Worm (Caenorhabditis elegans) whole organism, early embryonic: ENCODE results near the gene fat-3.
"Not testable (repeated sequence)": the region's sequence is repeated elsewhere in the genome, so short reads cannot be mapped to it uniquely, and the experiment has no call there.

Experiments used
- B0310.2 ChIP-seq: sonication (generic microtip); optimal IDR thresholded peaks from 2 replicates; lab custom pipeline; 2016; ENCODE audit warnings: mild to moderate bottlenecking, missing genetic modification characterization, missing compliant biosample characterization
- F13C5.2 ChIP-seq: sonication (generic microtip); optimal IDR thresholded peaks from 2 replicates; lab custom pipeline; 2017; ENCODE audit warnings: mild to moderate bottlenecking, missing genetic modification characterization, inconsistent platforms, missing compliant biosample characterization
- aly-1 ChIP-seq: sonication (generic microtip); optimal IDR thresholded peaks from 2 replicates; lab custom pipeline; 2016; ENCODE audit warnings: missing genetic modification characterization, missing compliant biosample characterization
- ama-1 ChIP-seq: fragments of 150-350 bp; optimal IDR thresholded peaks from 2 replicates; lab custom pipeline; 2014
- ceh-13 ChIP-seq: fragments of 200-800 bp; sonication (Bioruptor generic); optimal IDR thresholded peaks from 2 replicates; lab custom pipeline; 2018; ENCODE audit warnings: mild to moderate bottlenecking, missing genetic modification characterization, missing compliant biosample characterization
- ceh-36 ChIP-seq: sonication (generic microtip); optimal IDR thresholded peaks from 2 replicates; lab custom pipeline; 2016; ENCODE audit warnings: missing genetic modification characterization, inconsistent platforms, missing compliant biosample characterization
- ets-7 ChIP-seq: sonication (generic microtip); optimal IDR thresholded peaks from 2 replicates; lab custom pipeline; 2016; ENCODE audit warnings: missing genotype, missing genetic modification characterization, missing compliant biosample characterization
- flt-1 ChIP-seq: fragments of 200-800 bp; sonication (Bioruptor generic); IDR thresholded peaks from 2 replicates; pipeline ENCODE4 v1.3.6; 2022; ENCODE audit warnings: missing genetic modification characterization, missing compliant biosample characterization
- hmbx-1 ChIP-seq: sonication (generic microtip); optimal IDR thresholded peaks from 2 replicates; lab custom pipeline; 2016; ENCODE audit warnings: mild to moderate bottlenecking, missing genetic modification characterization, missing compliant biosample characterization
- hmg-4 ChIP-seq: fragments of 200-800 bp; sonication (Bioruptor generic); optimal IDR thresholded peaks from 2 replicates; lab custom pipeline; 2018; ENCODE audit warnings: mild to moderate bottlenecking, missing genetic modification characterization, missing compliant biosample characterization
- hnd-1 ChIP-seq: sonication (generic microtip); optimal IDR thresholded peaks from 2 replicates; lab custom pipeline; 2016; ENCODE audit warnings: missing genetic modification characterization, missing compliant biosample characterization
- pes-1 ChIP-seq: fragments of 200-800 bp; sonication (Bioruptor generic); IDR thresholded peaks from 2 replicates; pipeline ENCODE4 v1.3.6; 2022; ENCODE audit warnings: missing genetic modification reagents, missing genetic modification characterization, missing compliant biosample characterization
- scrt-1 ChIP-seq: fragments of 200-800 bp; sonication (Bioruptor generic); IDR thresholded peaks from 2 replicates; pipeline ENCODE4 v1.3.6; 2022; ENCODE audit warnings: missing genetic modification characterization, missing compliant biosample characterization
- sea-1 ChIP-seq: fragments of 200-800 bp; sonication (Bioruptor generic); conservative IDR thresholded peaks from 2 replicates; pipeline ENCODE4 v1.3.6; 2022; ENCODE audit warnings: missing genetic modification characterization, missing compliant biosample characterization
- tbx-11 ChIP-seq: fragments of 200-800 bp; sonication (Bioruptor generic); IDR thresholded peaks from 2 replicates; pipeline ENCODE4 v1.3.6; 2022; ENCODE audit warnings: missing genetic modification characterization, missing compliant biosample characterization
- tbx-37 ChIP-seq: fragments of 200-800 bp; sonication (Bioruptor generic); conservative IDR thresholded peaks from 2 replicates; pipeline ENCODE4 v1.3.6; 2022; ENCODE audit warnings: missing genetic modification reagents, missing genetic modification characterization, missing compliant biosample characterization
- tra-4 ChIP-seq: sonication (generic microtip); optimal IDR thresholded peaks from 2 replicates; lab custom pipeline; 2017; ENCODE audit warnings: missing genetic modification characterization, missing compliant biosample characterization

fat-3 gene

DNA sequence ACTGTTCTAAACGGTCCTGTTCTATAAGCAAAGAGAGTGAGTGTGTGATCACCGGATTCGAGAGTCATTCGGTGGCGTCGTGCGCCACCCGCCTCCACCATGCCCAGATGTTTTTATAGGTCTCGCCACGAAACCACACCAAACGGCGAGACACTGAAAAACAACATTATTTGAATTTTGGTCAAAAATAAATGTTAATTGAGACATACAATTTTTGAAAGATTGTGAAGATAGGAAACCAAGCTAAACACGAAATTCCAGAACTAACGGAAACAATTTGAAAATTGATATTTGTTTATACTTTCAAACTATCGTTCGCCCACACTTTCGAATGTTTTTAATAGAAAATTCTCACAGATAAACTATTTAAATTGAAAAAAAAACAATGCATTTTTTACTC is 21.7 kb downstream of the fat-3 start, which contains the start of gene catp-6:
Gene catp-6, minus strand, starts transcription at position 101 of the 400 bp plus-strand sequence.
- TF ChIP-seq hnd-1 (tag; lab: Kevin White, UChicago) (no peak), ceh-36 (no peak), F13C5.2 (tag; lab: Kevin White, UChicago) (no peak), ama-1 (lab: Kevin White, UChicago) (no peak), sea-1 (GFP tag; lab: Robert Waterston, UW) (no peak), ets-7 (tag; lab: Kevin White, UChicago) (no peak), tra-4 (no peak), tbx-37 (GFP tag; lab: Robert Waterston, UW) (no peak), ceh-13 (no peak), flt-1 (GFP tag; lab: Robert Waterston, UW) (no peak), hmg-4 (GFP tag; lab: Kevin White, UChicago) (no peak), B0310.2 (tag; lab: Kevin White, UChicago) (no peak), hmbx-1 (tag; lab: Kevin White, UChicago) (no peak), tbx-11 (no peak), aly-1 (tag; lab: Kevin White, UChicago) (no peak)

DNA sequence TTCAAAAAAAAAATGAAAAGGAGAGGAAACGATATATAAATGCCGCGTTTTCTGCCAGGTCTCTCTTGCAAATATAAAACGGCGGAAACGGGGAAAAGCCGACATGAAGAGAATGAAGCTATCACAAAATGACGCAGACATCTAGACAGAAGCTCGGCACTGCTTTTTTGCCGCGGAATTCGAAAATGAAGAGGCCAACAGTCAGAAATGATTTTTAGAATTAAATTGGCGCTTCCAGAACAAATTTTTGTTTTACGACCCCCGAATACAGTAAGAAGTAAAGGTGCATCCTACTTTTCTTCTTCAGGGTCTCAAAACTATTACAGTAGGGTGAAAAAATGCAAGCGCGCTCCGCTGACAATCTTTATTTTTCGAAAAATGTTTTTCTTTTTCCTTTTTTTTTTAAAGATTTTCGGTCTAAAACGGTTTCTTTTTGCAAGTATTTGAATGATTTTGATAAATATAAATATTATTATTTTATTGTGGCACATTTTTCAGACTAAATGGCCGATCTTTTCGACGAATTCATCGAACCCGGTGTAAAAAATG is 22.4 kb downstream of the fat-3 start, which contains the start of gene mtr-4:
Gene mtr-4, plus strand, starts transcription at position 499 of the 549 bp plus-strand sequence.
- TF ChIP-seq ets-7 (tag; lab: Kevin White, UChicago) (no peak), F13C5.2 (tag; lab: Kevin White, UChicago) (no peak), tbx-11 (no peak), ceh-36 (no peak), scrt-1 (GFP tag; lab: Robert Waterston, UW) (no peak), tbx-37 (GFP tag; lab: Robert Waterston, UW) (no peak), flt-1 (GFP tag; lab: Robert Waterston, UW) (no peak), hmbx-1 (tag; lab: Kevin White, UChicago) (no peak), hmg-4 (GFP tag; lab: Kevin White, UChicago) (no peak), hnd-1 (tag; lab: Kevin White, UChicago) (no peak), sea-1 (GFP tag; lab: Robert Waterston, UW) (no peak), pes-1 (GFP tag; lab: Robert Waterston, UW) (no peak), ceh-13 (no peak), B0310.2 (tag; lab: Kevin White, UChicago) (no peak), aly-1 (tag; lab: Kevin White, UChicago) (no peak), ama-1 (lab: Kevin White, UChicago) (no peak), tra-4 (no peak)

DNA sequence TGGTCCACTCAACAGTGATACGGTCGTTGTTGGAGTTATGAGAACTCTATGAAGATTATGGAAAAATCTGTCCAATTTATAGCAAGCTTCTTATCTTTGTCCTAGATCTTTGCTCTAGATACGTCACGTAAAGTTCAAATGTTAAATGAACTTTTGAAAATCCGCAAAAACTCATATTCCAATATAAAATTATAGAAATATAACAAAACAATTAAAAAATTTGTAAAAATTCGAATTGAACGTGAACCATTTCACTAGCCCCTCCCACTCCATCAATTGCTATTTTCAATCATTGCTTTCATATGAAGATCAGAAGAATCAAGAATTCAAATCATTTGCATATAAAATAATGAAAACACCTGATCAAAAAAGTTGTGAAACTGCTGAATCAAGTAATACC is 29.8 kb downstream of the fat-3 start, which contains the start of gene kin-21:
Gene kin-21, plus strand, starts transcription at position 301 of the 400 bp plus-strand sequence.
- no peak for TF ChIP-seq pes-1 (GFP tag; lab: Robert Waterston, UW)
- no peak for TF ChIP-seq tbx-37 (GFP tag; lab: Robert Waterston, UW)
- no peak for TF ChIP-seq ets-7 (tag; lab: Kevin White, UChicago)
- no peak for TF ChIP-seq scrt-1 (GFP tag; lab: Robert Waterston, UW)
- no peak for TF ChIP-seq flt-1 (GFP tag; lab: Robert Waterston, UW)
- no peak for TF ChIP-seq tra-4
- no peak for TF ChIP-seq aly-1 (tag; lab: Kevin White, UChicago)
- no peak for TF ChIP-seq hnd-1 (tag; lab: Kevin White, UChicago)
- TF ChIP-seq ceh-36, result no peak

DNA sequence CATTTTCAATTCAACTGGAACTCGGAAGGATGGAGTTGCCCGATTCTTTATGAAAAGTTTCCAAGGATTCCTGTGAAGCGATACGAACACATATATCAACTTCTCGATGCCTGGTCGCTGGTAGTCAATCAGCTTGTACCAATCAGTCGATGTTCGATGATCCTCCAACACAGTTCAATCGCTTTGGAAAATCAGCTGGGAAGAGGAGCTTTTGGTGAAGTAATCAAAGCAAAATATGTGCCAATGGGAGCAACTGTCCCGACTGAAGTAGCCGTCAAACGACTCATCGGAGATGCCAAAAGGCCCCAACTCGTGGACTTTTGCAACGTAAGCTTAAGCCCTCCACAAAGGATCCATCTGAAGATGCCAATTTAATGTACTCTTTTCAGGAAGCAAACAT is 30.5 kb downstream of the fat-3 start:
- no peak for TF ChIP-seq tbx-11
- no peak for TF ChIP-seq hmbx-1 (tag; lab: Kevin White, UChicago)
- no peak for TF ChIP-seq hnd-1 (tag; lab: Kevin White, UChicago)
- TF ChIP-seq pes-1 (GFP tag; lab: Robert Waterston, UW), result no peak
- TF ChIP-seq aly-1 (tag; lab: Kevin White, UChicago), result no peak

DNA sequence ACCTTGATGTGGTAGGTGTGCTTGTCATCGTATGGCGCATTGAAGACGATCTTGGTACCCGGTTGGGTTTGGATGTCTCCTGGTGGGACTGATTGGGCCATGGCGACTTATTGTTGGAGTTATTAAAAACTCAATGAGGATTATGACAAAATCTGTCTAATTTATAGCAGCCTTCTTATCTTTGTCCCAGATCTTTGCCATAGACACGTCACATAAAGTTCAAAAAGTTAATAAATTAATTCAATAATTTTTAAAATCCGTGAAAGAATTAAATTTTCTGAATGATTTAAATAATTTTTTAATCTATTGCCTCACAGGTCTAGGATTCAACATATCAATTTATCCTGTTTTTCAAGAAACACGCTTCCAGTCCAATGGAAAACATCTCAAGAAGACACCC is 33.5 kb downstream of the fat-3 start, which contains the start of gene msp-81:
Gene msp-81, minus strand, starts transcription at position 101 of the 400 bp plus-strand sequence.
- TF ChIP-seq scrt-1 (GFP tag; lab: Robert Waterston, UW) (no peak), B0310.2 (tag; lab: Kevin White, UChicago) (no peak), aly-1 (tag; lab: Kevin White, UChicago) (no peak), flt-1 (GFP tag; lab: Robert Waterston, UW) (no peak), tbx-37 (GFP tag; lab: Robert Waterston, UW) (no peak), ets-7 (tag; lab: Kevin White, UChicago) (no peak), hnd-1 (tag; lab: Kevin White, UChicago) (no peak), pes-1 (GFP tag; lab: Robert Waterston, UW) (no peak), tbx-11 (no peak), ceh-13 (no peak), ama-1 (lab: Kevin White, UChicago) (no peak), hmg-4 (GFP tag; lab: Kevin White, UChicago) (no peak), F13C5.2 (tag; lab: Kevin White, UChicago) (no peak), sea-1 (GFP tag; lab: Robert Waterston, UW) (no peak), tra-4 (no peak), hmbx-1 (tag; lab: Kevin White, UChicago) (no peak), ceh-36 (no peak)

DNA sequence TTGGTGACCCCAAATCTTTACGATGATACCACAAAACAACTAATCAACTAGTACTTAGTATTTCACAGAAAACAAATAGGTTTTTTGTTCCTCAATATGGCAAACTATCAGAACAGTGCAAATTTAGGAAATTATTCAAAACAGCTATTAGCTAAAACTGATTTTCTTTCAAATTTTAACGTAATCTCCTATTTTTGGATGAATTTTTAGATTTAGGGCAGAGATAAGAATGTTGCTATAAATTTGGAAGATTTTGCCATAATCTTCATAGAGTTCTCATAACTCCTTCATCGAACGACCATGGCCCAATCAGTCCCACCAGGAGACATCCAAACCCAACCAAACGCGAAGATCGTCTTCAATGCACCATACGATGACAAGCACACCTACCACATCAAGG is 34.5 kb downstream of the fat-3 start, which contains the start of gene msp-10:
Gene msp-10, plus strand, starts transcription at position 301 of the 400 bp plus-strand sequence.
- TF ChIP-seq aly-1 (tag; lab: Kevin White, UChicago); hmg-4 (GFP tag; lab: Kevin White, UChicago); tbx-37 (GFP tag; lab: Robert Waterston, UW): not testable (repeated sequence)

DNA sequence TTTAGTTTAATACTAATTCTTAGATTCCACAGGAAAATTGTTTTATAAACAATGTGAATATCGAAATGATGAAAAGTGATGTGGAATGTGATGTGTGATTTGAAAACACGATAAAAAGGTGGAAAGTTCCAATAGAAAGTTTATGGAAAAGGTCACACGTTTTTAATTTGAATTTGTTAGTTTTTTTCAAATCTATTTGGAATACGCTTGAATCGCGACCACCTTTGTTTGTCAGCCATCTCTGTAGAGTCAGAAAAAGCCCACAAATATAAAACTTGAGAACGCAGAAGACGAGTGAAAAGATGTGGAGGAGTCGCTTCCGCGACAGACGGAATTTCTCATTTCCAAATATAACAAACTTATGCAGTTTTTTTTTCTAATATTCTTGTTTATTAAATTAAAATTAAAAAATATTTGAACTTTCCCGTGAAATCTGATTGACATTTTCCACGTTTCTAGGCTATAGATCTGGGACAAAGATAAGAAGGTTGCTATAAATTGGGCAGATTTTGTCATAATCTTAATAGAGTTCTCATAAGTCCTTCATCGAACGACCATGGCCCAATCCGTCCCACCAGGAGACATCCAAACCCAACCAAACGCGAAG is 38.3 kb downstream of the fat-3 start, which contains the start of the genes kin-24 and msp-56:
Gene kin-24, minus strand, starts transcription at position 101 of the 607 bp plus-strand sequence.
Gene msp-56, plus strand, starts transcription at position 557 of the 607 bp plus-strand sequence.
- no peak for TF ChIP-seq ama-1 (lab: Kevin White, UChicago)
- TF ChIP-seq scrt-1 (GFP tag; lab: Robert Waterston, UW), result no peak
- no peak for TF ChIP-seq hmbx-1 (tag; lab: Kevin White, UChicago)
- TF ChIP-seq flt-1 (GFP tag; lab: Robert Waterston, UW), result no peak
- TF ChIP-seq pes-1 (GFP tag; lab: Robert Waterston, UW), result no peak
- no peak for TF ChIP-seq ets-7 (tag; lab: Kevin White, UChicago)
- no peak for TF ChIP-seq tra-4
